Fruit fly (Drosophila melanogaster) whole organism, prepupa: ENCODE data around the gene CG8117.
A peak's percentile ranks its signal among the peaks of the same experiment; 100 is the strongest.

ENCODE experiments used
- CG11902 ChIP-seq: fragments of 200-800 bp; sonication (Bioruptor generic); optimal IDR thresholded peaks from 3 replicates; lab custom pipeline; 2016; ENCODE audit warnings: missing biosample characterization, missing genetic modification characterization
- CG3919 ChIP-seq: fragments of 200-800 bp; sonication (Bioruptor generic); optimal IDR thresholded peaks from 3 replicates; lab custom pipeline; 2016; ENCODE audit warnings: missing biosample characterization, missing genetic modification characterization
- CG6163 ChIP-seq: fragments of 200-800 bp; sonication (Bioruptor generic); IDR thresholded peaks from 3 replicates; pipeline ENCODE4 v1.3.6; 2022; ENCODE audit warnings: missing biosample characterization, missing genetic modification characterization
- Eip93F ChIP-seq: fragments of 200-800 bp; sonication (Bioruptor generic); optimal IDR thresholded peaks from 2 replicates; lab custom pipeline; 2016; ENCODE audit warnings: missing biosample characterization, mild to moderate bottlenecking, missing genetic modification characterization
- Ets96B ChIP-seq: fragments of 200-800 bp; optimal IDR thresholded peaks from 2 replicates; lab custom pipeline; 2019; ENCODE audit warnings: missing biosample characterization, mild to moderate bottlenecking, missing genetic modification characterization, moderate library complexity
- Hr39 ChIP-seq: fragments of 200-800 bp; sonication (Bioruptor generic); optimal IDR thresholded peaks from 2 replicates; lab custom pipeline; 2016; ENCODE audit warnings: missing biosample characterization, missing genetic modification characterization
- achi ChIP-seq: fragments of 200-800 bp; sonication (Bioruptor generic); optimal IDR thresholded peaks from 3 replicates; lab custom pipeline; 2016; ENCODE audit warnings: missing biosample characterization, missing genetic modification characterization
- cyc ChIP-seq: fragments of 200-800 bp; sonication (Bioruptor generic); optimal IDR thresholded peaks from 3 replicates; lab custom pipeline; 2016; ENCODE audit warnings: missing biosample characterization, missing genetic modification characterization
- dsx ChIP-seq: fragments of 200-800 bp; optimal IDR thresholded peaks from 3 replicates; lab custom pipeline; 2019; ENCODE audit warnings: missing biosample characterization, mild to moderate bottlenecking, missing genetic modification characterization, moderate library complexity; ENCODE audit not compliant: poor library complexity, severe bottlenecking
- eg ChIP-seq: fragments of 200-800 bp; sonication (Bioruptor generic); IDR thresholded peaks from 3 replicates; pipeline ENCODE4 v1.3.6; 2022; ENCODE audit warnings: missing biosample characterization, missing genetic modification characterization
- fd59A ChIP-seq: fragments of 200-800 bp; sonication (Bioruptor generic); optimal IDR thresholded peaks from 2 replicates; lab custom pipeline; 2017; ENCODE audit warnings: missing biosample characterization, mild to moderate bottlenecking, missing genetic modification characterization, missing genetic modification reagents
- lz ChIP-seq: fragments of 200-800 bp; sonication (Bioruptor generic); optimal IDR thresholded peaks from 3 replicates; lab custom pipeline; 2016; ENCODE audit warnings: missing biosample characterization, missing genetic modification characterization

- no peak for TF ChIP-seq CG6163
- TF ChIP-seq lz (GFP tag; lab: Kevin White, UChicago), result no peak
- no peak for TF ChIP-seq Hr39 (GFP tag; lab: Kevin White, UChicago)
- TF ChIP-seq fd59A (GFP tag; lab: Kevin White, UChicago), result no peak
- no peak for TF ChIP-seq eg (GFP tag; lab: Robert Waterston, UW)
- no peak for TF ChIP-seq CG11902
- no peak for TF ChIP-seq cyc (GFP tag; lab: Kevin White, UChicago)
- peak; percentile 64 for TF ChIP-seq CG3919
- TF ChIP-seq Ets96B (tag; lab: Kevin White, UChicago), result no peak
- TF ChIP-seq Eip93F (GFP tag; lab: Kevin White, UChicago), result no peak
- TF ChIP-seq dsx (GFP tag; lab: Kevin White, UChicago), result no peak
- TF ChIP-seq achi (GFP tag; lab: Kevin White, UChicago), result no peak
These were observed 32.2 kb upstream of the CG8117 start for dm6 chrX:15611795-15612194.
